Worm (Caenorhabditis elegans) whole organism, midembryonic: ENCODE results near the gene K10D11.5.

Experiments
- cog-1 ChIP-seq: sonication (generic microtip); optimal IDR thresholded peaks from 2 replicates; lab custom pipeline; 2016; ENCODE audit warnings: missing genetic modification characterization, missing compliant biosample characterization
- flt-1 ChIP-seq: fragments of 200-800 bp; sonication (Bioruptor generic); IDR thresholded peaks from 2 replicates; pipeline ENCODE4 v1.3.6; 2022; ENCODE audit warnings: missing genetic modification characterization, missing compliant biosample characterization
- klf-2 ChIP-seq: fragments of 200-800 bp; sonication (Bioruptor generic); conservative IDR thresholded peaks from 2 replicates; pipeline ENCODE4 v1.3.6; 2022; ENCODE audit warnings: missing genetic modification reagents, missing genetic modification characterization, missing compliant biosample characterization
- ref-1 ChIP-seq: fragments of 200-800 bp; sonication (Bioruptor generic); conservative IDR thresholded peaks from 2 replicates; pipeline ENCODE4 v1.3.6; 2022; ENCODE audit warnings: missing genetic modification reagents, missing genetic modification characterization, missing compliant biosample characterization

DNA sequence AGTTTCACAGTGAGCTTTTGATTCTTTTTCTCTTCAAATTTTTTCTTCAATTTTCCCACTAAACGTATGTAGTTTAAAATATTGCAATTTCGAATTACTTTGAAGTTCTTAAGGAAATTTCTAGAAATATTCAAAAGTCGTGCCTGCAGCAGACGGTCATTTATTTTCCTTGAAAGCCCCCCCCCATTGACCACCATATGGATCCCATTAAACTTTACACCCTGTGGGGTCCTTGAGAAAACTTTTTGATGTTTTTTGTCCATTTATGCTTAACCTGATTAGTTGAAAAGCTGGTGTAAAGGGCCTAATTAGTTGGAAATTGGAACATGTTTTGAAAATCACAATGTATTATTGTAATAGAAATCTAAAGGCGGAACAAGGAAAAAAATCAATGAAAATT, 17.9 kb upstream of the K10D11.5 start:
- no peak for TF ChIP-seq flt-1
- no peak for TF ChIP-seq cog-1 (tag; lab: Kevin White, UChicago)
- TF ChIP-seq klf-2 (GFP tag; lab: Robert Waterston, UW) = no peak
- TF ChIP-seq ref-1 = no peak
